Worm (Caenorhabditis elegans) whole organism, L3 larva: Measurements from ENCODE around the gene K10B3.5.

Source experiments
- R02D3.7 ChIP-seq: fragments of 150-350 bp; optimal IDR thresholded peaks from 2 replicates; lab custom pipeline; 2014; ENCODE audit warnings: missing biosample characterization, missing genetic modification characterization
- ZK546.5 ChIP-seq: sonication (generic microtip); optimal IDR thresholded peaks from 2 replicates; lab custom pipeline; 2017; ENCODE audit warnings: missing biosample characterization, missing genetic modification characterization
- aly-2 ChIP-seq: fragments of 150-350 bp; optimal IDR thresholded peaks from 2 replicates; lab custom pipeline; 2014; ENCODE audit warnings: missing biosample characterization, missing genetic modification characterization
- ama-1 ChIP-seq: fragments of 150-350 bp; optimal IDR thresholded peaks from 2 replicates; lab custom pipeline; 2018
- ceh-28 ChIP-seq: fragments of 150-350 bp; optimal IDR thresholded peaks from 2 replicates; lab custom pipeline; 2014; ENCODE audit warnings: missing biosample characterization, missing genetic modification reagents, missing genetic modification characterization
- ceh-82 ChIP-seq: fragments of 150-350 bp; optimal IDR thresholded peaks from 2 replicates; lab custom pipeline; 2014; ENCODE audit warnings: missing biosample characterization, missing genetic modification characterization
- ceh-9 ChIP-seq: sonication (generic microtip); optimal IDR thresholded peaks from 2 replicates; lab custom pipeline; 2018; ENCODE audit warnings: missing biosample characterization, missing genetic modification characterization
- daf-12 ChIP-seq: fragments of 150-350 bp; optimal IDR thresholded peaks from 2 replicates; lab custom pipeline; 2014; ENCODE audit warnings: missing biosample characterization, missing genetic modification reagents, missing genetic modification characterization
- egl-27 ChIP-seq: sonication (generic microtip); optimal IDR thresholded peaks from 4 replicates; lab custom pipeline; 2017; ENCODE audit warnings: missing biosample characterization, missing genetic modification reagents, missing genetic modification characterization
- egl-5 ChIP-seq: fragments of 150-350 bp; optimal IDR thresholded peaks from 2 replicates; lab custom pipeline; 2017; ENCODE audit warnings: missing biosample characterization, missing genetic modification reagents, missing genetic modification characterization, inconsistent platforms
- elt-1 ChIP-seq: fragments of 150-350 bp; optimal IDR thresholded peaks from 2 replicates; lab custom pipeline; 2014; ENCODE audit warnings: missing biosample characterization, missing genetic modification characterization
- elt-2 ChIP-seq: sonication (generic microtip); optimal IDR thresholded peaks from 2 replicates; lab custom pipeline; 2016; ENCODE audit warnings: missing genetic modification reagents, mild to moderate bottlenecking, missing genetic modification characterization, missing compliant biosample characterization
- elt-3 ChIP-seq, 3 experiments: fragments of 150-350 bp in 1 of 3; sonication (generic microtip) in 2 of 3; optimal IDR thresholded peaks; 2 replicates in 2 of 3; 4 replicates in 1 of 3; lab custom pipeline; 2014 to 2017; ENCODE audit warnings: missing biosample characterization in 3 of 3, missing genetic modification characterization in 3 of 3
- eor-1 ChIP-seq, 2 experiments: fragments of 150-350 bp; optimal IDR thresholded peaks; 2 replicates each; lab custom pipeline; 2014 to 2018; ENCODE audit warnings: missing biosample characterization in 2 of 2, missing genetic modification characterization in 2 of 2
- fkh-10 ChIP-seq: sonication (generic microtip); optimal IDR thresholded peaks from 2 replicates; lab custom pipeline; 2017; ENCODE audit warnings: missing biosample characterization, missing genetic modification reagents, missing genetic modification characterization
- fkh-2 ChIP-seq: fragments of 150-350 bp; optimal IDR thresholded peaks from 2 replicates; lab custom pipeline; 2014; ENCODE audit warnings: missing biosample characterization, missing genetic modification reagents, missing genetic modification characterization
- fos-1 ChIP-seq: fragments of 150-350 bp; optimal IDR thresholded peaks from 2 replicates; lab custom pipeline; 2014; ENCODE audit warnings: missing biosample characterization, missing genetic modification characterization
- jun-1 ChIP-seq: fragments of 150-350 bp; optimal IDR thresholded peaks from 2 replicates; lab custom pipeline; 2014; ENCODE audit warnings: missing biosample characterization, missing genetic modification reagents, missing genetic modification characterization
- lin-15B ChIP-seq: fragments of 150-350 bp; optimal IDR thresholded peaks from 2 replicates; lab custom pipeline; 2014; ENCODE audit warnings: missing biosample characterization, missing genetic modification characterization
- lin-39 ChIP-seq: fragments of 150-350 bp; optimal IDR thresholded peaks from 2 replicates; lab custom pipeline; 2018; ENCODE audit warnings: missing biosample characterization, missing genetic modification reagents, missing genetic modification characterization
- mdl-1 ChIP-seq: fragments of 150-350 bp; optimal IDR thresholded peaks from 2 replicates; lab custom pipeline; 2014; ENCODE audit warnings: missing biosample characterization, missing genetic modification characterization
- mml-1 ChIP-seq: fragments of 150-350 bp; sonication (generic microtip); optimal IDR thresholded peaks from 3 replicates; lab custom pipeline; 2014; ENCODE audit warnings: missing biosample characterization, missing genetic modification characterization
- nhr-11 ChIP-seq: fragments of 150-350 bp; optimal IDR thresholded peaks from 2 replicates; lab custom pipeline; 2014; ENCODE audit warnings: missing biosample characterization, missing genetic modification characterization
- nhr-237 ChIP-seq: fragments of 150-350 bp; optimal IDR thresholded peaks from 2 replicates; lab custom pipeline; 2014; ENCODE audit warnings: missing biosample characterization, missing genetic modification characterization
- nhr-25 ChIP-seq: sonication (generic microtip); optimal IDR thresholded peaks from 2 replicates; lab custom pipeline; 2017; ENCODE audit warnings: missing biosample characterization, missing genetic modification characterization
- nhr-28 ChIP-seq: fragments of 150-350 bp; optimal IDR thresholded peaks from 2 replicates; lab custom pipeline; 2014; ENCODE audit warnings: missing biosample characterization, missing genetic modification characterization
- nhr-67 ChIP-seq: fragments of 150-350 bp; optimal IDR thresholded peaks from 2 replicates; lab custom pipeline; 2014; ENCODE audit warnings: missing biosample characterization, missing genetic modification characterization
- nhr-76 ChIP-seq: fragments of 150-350 bp; sonication (generic microtip); optimal IDR thresholded peaks from 5 replicates; lab custom pipeline; 2014; ENCODE audit warnings: missing biosample characterization, missing genetic modification characterization
- nhr-77 ChIP-seq: fragments of 150-350 bp; optimal IDR thresholded peaks from 2 replicates; lab custom pipeline; 2014; ENCODE audit warnings: missing biosample characterization, missing genetic modification characterization
- pha-4 ChIP-seq: fragments of 150-350 bp; optimal IDR thresholded peaks from 2 replicates; lab custom pipeline; 2014; ENCODE audit warnings: missing biosample characterization, missing genetic modification reagents, missing genetic modification characterization
- sea-2 ChIP-seq: fragments of 150-350 bp; sonication (generic microtip); optimal IDR thresholded peaks from 4 replicates; lab custom pipeline; 2014; ENCODE audit warnings: missing biosample characterization, missing genetic modification reagents, missing genetic modification characterization
- skn-1 ChIP-seq: fragments of 150-350 bp; optimal IDR thresholded peaks from 2 replicates; lab custom pipeline; 2014; ENCODE audit warnings: missing biosample characterization, missing genetic modification characterization
- snpc-4 ChIP-seq: fragments of 150-350 bp; optimal IDR thresholded peaks from 2 replicates; lab custom pipeline; 2014; ENCODE audit warnings: missing biosample characterization, missing genetic modification characterization
- tbx-2 ChIP-seq: sonication (generic microtip); optimal IDR thresholded peaks from 2 replicates; lab custom pipeline; 2016; ENCODE audit warnings: mild to moderate bottlenecking, missing genetic modification characterization, missing compliant biosample characterization
- zag-1 ChIP-seq: fragments of 150-350 bp; optimal IDR thresholded peaks from 2 replicates; lab custom pipeline; 2014; ENCODE audit warnings: missing biosample characterization, missing genetic modification characterization

K10B3.5 gene

DNA sequence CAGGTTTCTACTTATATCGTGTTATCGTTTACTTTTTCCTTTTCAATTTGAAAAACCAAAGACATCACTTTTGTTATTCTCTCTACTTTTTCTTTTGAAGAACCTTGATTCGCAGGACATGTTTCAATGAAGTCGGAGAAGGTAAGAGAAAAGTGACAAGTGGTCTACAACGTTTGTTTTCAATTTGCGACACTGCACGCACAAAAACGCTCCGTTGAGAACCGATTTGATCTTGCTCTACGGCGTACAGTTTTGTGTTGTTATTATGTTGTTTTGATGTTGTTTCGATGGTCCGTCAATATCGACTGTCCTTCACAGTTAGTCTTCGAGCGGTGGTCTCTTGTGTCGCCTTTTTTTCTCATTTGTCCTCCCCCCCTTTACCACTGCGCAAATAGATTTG lies 16.9 kb downstream of the K10B3.5 start, which contains the start of gene pccb-1:
pccb-1 (plus strand) TSS at position 127 of the 400 bp plus-strand sequence.
- TF ChIP-seq daf-12 (tag; lab: Kevin White, UChicago) (no peak), nhr-11 (tag; lab: Kevin White, UChicago) (no peak), nhr-28 (no peak), nhr-76 (no peak), elt-3 (tag; optimal IDR thresholded peaks at IDR 0.05; lab: Kevin White, UChicago) (no peak), snpc-4 (tag; lab: Kevin White, UChicago) (no peak), mml-1 (tag; lab: Kevin White, UChicago) (no peak), ZK546.5 (tag; lab: Kevin White, UChicago) (no peak), ceh-9 (tag; lab: Kevin White, UChicago) (no peak), nhr-77 (tag; lab: Kevin White, UChicago) (no peak)

DNA sequence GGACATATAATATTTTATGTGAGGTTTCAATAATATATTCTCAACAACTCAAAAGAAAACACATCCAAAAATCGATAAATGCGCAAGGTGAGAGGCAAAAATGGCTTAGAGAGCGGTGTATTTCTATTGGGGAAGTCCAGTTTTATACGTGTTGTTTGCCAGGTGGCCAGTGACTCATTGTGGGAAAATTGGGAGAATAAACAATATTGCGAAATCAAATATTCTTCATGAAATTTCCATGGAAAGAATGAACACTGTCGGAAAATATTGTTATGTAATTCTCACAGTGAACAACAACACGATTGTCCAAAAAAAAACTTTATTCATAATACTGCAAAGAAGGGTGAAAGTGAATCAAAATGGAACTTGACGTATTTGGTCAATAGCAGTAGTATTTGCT lies 18.6 kb downstream of the K10B3.5 start:
- no peak for TF ChIP-seq elt-2 (tag; lab: Kevin White, UChicago)
- no peak for TF ChIP-seq nhr-67 (tag; lab: Kevin White, UChicago)
- no peak for TF ChIP-seq zag-1
- TF ChIP-seq pha-4: peak; percentile 27
- no peak for TF ChIP-seq ceh-9 (tag; lab: Kevin White, UChicago)
- TF ChIP-seq ceh-28 (tag; lab: Kevin White, UChicago): peak; percentile 35
- no peak for TF ChIP-seq sea-2

DNA sequence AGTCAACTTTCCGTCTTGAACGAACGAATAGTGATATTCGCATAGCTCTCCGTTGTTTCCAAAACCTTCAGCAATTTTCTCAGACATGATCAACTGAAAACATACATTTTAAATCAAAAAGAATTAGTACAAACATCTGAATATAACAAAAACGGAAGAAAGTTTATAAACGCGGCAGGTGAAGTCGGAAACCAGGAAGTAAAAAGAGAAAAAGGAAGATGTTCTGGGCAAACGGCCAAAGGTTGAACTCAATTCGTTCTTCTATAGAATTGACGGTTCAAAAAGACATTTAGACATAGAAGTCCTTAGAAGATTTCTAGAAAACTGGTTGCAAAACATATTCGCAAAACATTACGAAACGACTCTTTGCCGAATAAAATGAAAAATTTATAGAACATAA lies 19.0 kb downstream of the K10B3.5 start, which contains the start of gene F52E4.5:
F52E4.5 (minus strand) TSS at position 101 of the 400 bp plus-strand sequence.
- no peak for TF ChIP-seq nhr-25 (tag; lab: Kevin White, UChicago)
- TF ChIP-seq nhr-237 (tag; lab: Kevin White, UChicago): no peak
- TF ChIP-seq nhr-76: no peak
- TF ChIP-seq ceh-82 (tag; lab: Kevin White, UChicago): no peak
- no peak for TF ChIP-seq ZK546.5 (tag; lab: Kevin White, UChicago)
- no peak for TF ChIP-seq lin-39 (tag; lab: Kevin White, UChicago)
- no peak for TF ChIP-seq tbx-2 (tag; lab: Kevin White, UChicago)
- TF ChIP-seq fos-1 (tag; lab: Kevin White, UChicago): no peak

DNA sequence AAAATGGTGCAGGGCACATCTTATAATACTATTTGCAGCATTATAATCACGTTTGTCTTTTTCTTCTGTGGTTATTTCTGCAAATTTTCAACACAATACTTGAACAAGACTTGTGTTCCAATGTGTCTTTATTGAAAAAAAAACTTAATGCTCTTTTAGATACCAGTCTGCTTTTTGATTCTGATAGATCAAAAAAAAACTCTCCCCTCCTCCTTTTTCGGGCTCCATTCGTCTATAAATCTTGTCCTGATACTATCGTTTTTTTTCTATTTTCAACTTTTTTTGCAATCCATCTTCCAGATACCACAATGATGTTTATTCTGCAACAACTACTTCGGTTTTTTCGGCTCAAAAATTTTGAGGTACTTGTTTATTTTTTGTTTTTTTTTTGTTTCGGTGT lies 25.5 kb downstream of the K10B3.5 start, which contains the start of gene twk-16:
twk-16 (plus strand) TSS at position 301 of the 400 bp plus-strand sequence.
- TF ChIP-seq skn-1 (tag; lab: Kevin White, UChicago) (no peak), eor-1 (tag; optimal IDR thresholded peaks at IDR 0.05; lab: Kevin White, UChicago) (no peak), ceh-9 (tag; lab: Kevin White, UChicago) (no peak), jun-1 (tag; lab: Kevin White, UChicago) (no peak), nhr-28 (no peak), ceh-28 (tag; lab: Kevin White, UChicago) (no peak), nhr-76 (no peak), daf-12 (tag; lab: Kevin White, UChicago) (no peak), fkh-2 (tag; lab: Kevin White, UChicago) (no peak), egl-5 (no peak), elt-3 (tag; optimal IDR thresholded peaks at IDR 0.05; lab: Kevin White, UChicago) (no peak), snpc-4 (tag; lab: Kevin White, UChicago) (no peak), elt-1 (tag; lab: Kevin White, UChicago) (no peak), fkh-10 (GFP tag; lab: Kevin White, UChicago) (no peak)

DNA sequence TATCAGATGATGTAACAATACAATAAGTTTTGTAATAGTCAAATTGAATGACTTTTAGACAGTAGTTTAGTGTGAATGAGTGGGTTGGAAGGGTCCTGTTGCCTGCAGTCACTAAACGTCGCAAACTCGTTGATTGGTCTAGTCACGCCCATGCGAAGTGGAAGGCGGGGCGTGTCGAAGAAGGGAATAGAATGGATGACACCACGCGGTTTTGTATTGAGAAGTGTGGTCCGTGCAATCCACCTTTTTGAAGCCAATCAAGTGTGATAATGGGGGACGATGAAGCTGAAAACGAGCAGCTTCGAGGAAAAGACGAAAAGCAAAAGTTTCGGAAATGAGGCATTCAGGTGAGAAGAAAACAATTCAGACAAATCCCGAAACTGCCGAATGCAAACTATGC lies 36.0 kb downstream of the K10B3.5 start, which contains the start of gene ceh-31:
ceh-31 (minus strand) TSS at position 101 of the 400 bp plus-strand sequence.
- TF ChIP-seq aly-2 (no peak), egl-5 (no peak), egl-27 (tag; lab: Kevin White, UChicago) (no peak), eor-1 (tag; optimal IDR thresholded peaks at IDR 0.05; lab: Kevin White, UChicago) (no peak), nhr-25 (tag; lab: Kevin White, UChicago) (no peak), tbx-2 (tag; lab: Kevin White, UChicago) (no peak), nhr-28 (no peak), elt-1 (tag; lab: Kevin White, UChicago) (no peak), daf-12 (tag; lab: Kevin White, UChicago) (no peak), nhr-237 (tag; lab: Kevin White, UChicago) (no peak)
- TF ChIP-seq, all 47 proteins: peak for 0

DNA sequence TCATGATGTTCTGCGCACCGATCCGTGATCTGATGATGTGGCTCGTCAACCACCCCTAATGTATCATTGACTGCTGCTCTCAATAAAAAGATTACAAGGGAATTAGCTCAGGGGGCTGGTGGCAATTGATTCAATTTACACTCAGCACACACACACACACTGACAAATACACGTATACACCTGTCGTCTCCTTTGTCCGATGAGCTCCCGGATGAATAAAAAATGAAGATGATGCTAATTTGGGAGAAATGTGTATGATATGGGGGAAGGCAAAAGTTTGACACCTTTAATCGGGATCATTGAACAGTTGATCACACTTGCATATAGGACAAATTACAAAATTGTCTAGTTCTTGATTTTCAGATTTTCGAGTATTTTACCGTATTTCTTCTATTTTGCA lies 39.2 kb downstream of the K10B3.5 start:
- TF ChIP-seq lin-15B (tag; lab: Kevin White, UChicago) (no peak), nhr-237 (tag; lab: Kevin White, UChicago) (no peak), fkh-2 (tag; lab: Kevin White, UChicago) (no peak), ama-1 (lab: Kevin White, UChicago) (no peak), daf-12 (tag; lab: Kevin White, UChicago) (no peak), eor-1 (tag; optimal IDR thresholded peaks at IDR 0.05; lab: Kevin White, UChicago) (no peak), pha-4 (no peak), mml-1 (tag; lab: Kevin White, UChicago) (no peak), ZK546.5 (tag; lab: Kevin White, UChicago) (no peak), fos-1 (tag; lab: Kevin White, UChicago) (no peak), mdl-1 (tag; lab: Kevin White, UChicago) (no peak), elt-1 (tag; lab: Kevin White, UChicago) (no peak), tbx-2 (tag; lab: Kevin White, UChicago) (no peak), skn-1 (tag; lab: Kevin White, UChicago) (no peak), R02D3.7 (no peak)
